Worm (Caenorhabditis elegans) whole organism, L1 larva: ENCODE results near the gene W04G3.13.

Experiments used
- C04F5.9 ChIP-seq: sonication (generic microtip); optimal IDR thresholded peaks from 2 replicates; lab custom pipeline; 2016; ENCODE audit warnings: missing genetic modification characterization, missing compliant biosample characterization
- C16A3.4 ChIP-seq: fragments of 150-350 bp; optimal IDR thresholded peaks from 2 replicates; lab custom pipeline; 2014; ENCODE audit warnings: missing biosample characterization, missing genetic modification characterization
- C34B4.2 ChIP-seq: sonication (generic microtip); optimal IDR thresholded peaks from 2 replicates; lab custom pipeline; 2017; ENCODE audit warnings: mild to moderate bottlenecking, missing genetic modification characterization, missing compliant biosample characterization
- alr-1 ChIP-seq: fragments of 200-800 bp; sonication (Bioruptor generic); optimal IDR thresholded peaks from 2 replicates; lab custom pipeline; 2018; ENCODE audit warnings: borderline replicate concordance, mild to moderate bottlenecking, missing genetic modification characterization, missing compliant biosample characterization
- blmp-1 ChIP-seq: fragments of 150-350 bp; optimal IDR thresholded peaks from 2 replicates; lab custom pipeline; 2014; ENCODE audit warnings: missing biosample characterization, missing genetic modification characterization
- ceh-63 ChIP-seq: fragments of 200-800 bp; sonication (Bioruptor generic); optimal IDR thresholded peaks from 2 replicates; lab custom pipeline; 2018; ENCODE audit warnings: mild to moderate bottlenecking, missing genetic modification characterization, missing compliant biosample characterization
- ceh-82 ChIP-seq, 3 experiments: fragments of 150-350 bp in 1 of 3; sonication (generic microtip) in 2 of 3; optimal IDR thresholded peaks; 2 replicates each; lab custom pipeline; 2014 to 2017; ENCODE audit warnings: missing biosample characterization in 3 of 3, missing genetic modification characterization in 3 of 3
- ces-1 ChIP-seq: fragments of 150-350 bp; optimal IDR thresholded peaks from 2 replicates; lab custom pipeline; 2014; ENCODE audit warnings: missing biosample characterization, missing genetic modification reagents, missing genetic modification characterization
- dpl-1 ChIP-seq, 3 experiments: fragments of 150-350 bp in 2 of 3; sonication (generic microtip) in 1 of 3; optimal IDR thresholded peaks; 2 replicates each; lab custom pipeline; 2014 to 2017; ENCODE audit warnings: missing biosample characterization in 3 of 3, missing genetic modification characterization in 3 of 3, missing genetic modification reagents in 3 of 3
- dsc-1 ChIP-seq: sonication (generic microtip); optimal IDR thresholded peaks from 2 replicates; lab custom pipeline; 2016; ENCODE audit warnings: mild to moderate bottlenecking, missing genetic modification characterization, missing compliant biosample characterization
- egl-13 ChIP-seq: sonication (generic microtip); optimal IDR thresholded peaks from 2 replicates; lab custom pipeline; 2016; ENCODE audit warnings: missing genotype, missing genetic modification reagents, missing genetic modification characterization, missing compliant biosample characterization
- egl-27 ChIP-seq, 2 experiments: fragments of 150-350 bp in 1 of 2; sonication (generic microtip); optimal IDR thresholded peaks; 3 replicates each; lab custom pipeline; 2017 to 2018; ENCODE audit warnings: missing biosample characterization in 2 of 2, missing genetic modification characterization in 2 of 2, missing genetic modification reagents in 2 of 2
- elt-2 ChIP-seq: sonication (generic microtip); optimal IDR thresholded peaks from 2 replicates; lab custom pipeline; 2016; ENCODE audit warnings: missing genetic modification characterization, mild to moderate bottlenecking, inconsistent platforms, missing compliant biosample characterization, missing genetic modification reagents
- ets-5 ChIP-seq: fragments of 200-800 bp; sonication (Bioruptor generic); IDR thresholded peaks from 2 replicates; pipeline ENCODE4 v1.3.6; 2022; ENCODE audit warnings: missing genetic modification characterization, missing compliant biosample characterization
- fkh-4 ChIP-seq: sonication (generic microtip); optimal IDR thresholded peaks from 2 replicates; lab custom pipeline; 2016; ENCODE audit warnings: missing compliant biosample characterization, missing genetic modification characterization, borderline replicate concordance
- fkh-8 ChIP-seq: sonication (generic microtip); optimal IDR thresholded peaks from 2 replicates; lab custom pipeline; 2016; ENCODE audit warnings: mild to moderate bottlenecking, missing genetic modification characterization, missing compliant biosample characterization
- grh-1 ChIP-seq: fragments of 200-800 bp; sonication (Bioruptor generic); IDR thresholded peaks from 2 replicates; pipeline ENCODE4 v1.3.6; 2022; ENCODE audit warnings: missing genetic modification reagents, missing genetic modification characterization, missing compliant biosample characterization
- irx-1 ChIP-seq: sonication (generic microtip); optimal IDR thresholded peaks from 2 replicates; lab custom pipeline; 2016; ENCODE audit warnings: missing genetic modification characterization, missing compliant biosample characterization
- isw-1 ChIP-seq: fragments of 200-800 bp; sonication (Bioruptor generic); IDR thresholded peaks from 2 replicates; pipeline ENCODE4 v1.3.6; 2022; ENCODE audit warnings: missing genetic modification characterization, missing compliant biosample characterization
- lin-13 ChIP-seq: fragments of 150-350 bp; optimal IDR thresholded peaks from 2 replicates; lab custom pipeline; 2014; ENCODE audit warnings: missing biosample characterization, missing genetic modification reagents, missing genetic modification characterization
- lin-14 ChIP-seq: fragments of 200-800 bp; sonication (Bioruptor generic); optimal IDR thresholded peaks from 2 replicates; lab custom pipeline; 2018; ENCODE audit warnings: mild to moderate bottlenecking, missing genetic modification characterization, moderate library complexity, missing compliant biosample characterization
- lin-15B ChIP-seq: fragments of 150-350 bp; sonication (generic microtip); optimal IDR thresholded peaks from 3 replicates; lab custom pipeline; 2014; ENCODE audit warnings: missing biosample characterization, missing genetic modification characterization
- lin-39 ChIP-seq: fragments of 150-350 bp; optimal IDR thresholded peaks from 2 replicates; lab custom pipeline; 2014; ENCODE audit warnings: missing biosample characterization, missing genetic modification reagents, missing genetic modification characterization
- lir-3 ChIP-seq: sonication (generic microtip); optimal IDR thresholded peaks from 2 replicates; lab custom pipeline; 2016; ENCODE audit warnings: mild to moderate bottlenecking, missing genetic modification characterization, moderate library complexity, missing compliant biosample characterization; ENCODE audit not compliant: poor library complexity
- lsy-2 ChIP-seq, 2 experiments: fragments of 150-350 bp; optimal IDR thresholded peaks; 2 replicates each; lab custom pipeline; 2014; ENCODE audit warnings: missing biosample characterization in 2 of 2, missing genetic modification characterization in 2 of 2
- mdl-1 ChIP-seq, 2 experiments: fragments of 150-350 bp; optimal IDR thresholded peaks; 2 replicates each; lab custom pipeline; 2014 to 2017; ENCODE audit warnings: missing biosample characterization in 2 of 2, missing genetic modification characterization in 2 of 2, inconsistent platforms in 1 of 2
- mep-1 ChIP-seq: fragments of 150-350 bp; optimal IDR thresholded peaks from 2 replicates; lab custom pipeline; 2014; ENCODE audit warnings: missing biosample characterization, missing genetic modification characterization
- nhr-12 ChIP-seq: sonication (generic microtip); optimal IDR thresholded peaks from 2 replicates; lab custom pipeline; 2017; ENCODE audit warnings: missing biosample characterization, missing genetic modification characterization
- nhr-20 ChIP-seq: sonication (generic microtip); optimal IDR thresholded peaks from 2 replicates; lab custom pipeline; 2016; ENCODE audit warnings: mild to moderate bottlenecking, missing genetic modification characterization, missing compliant biosample characterization
- nhr-237 ChIP-seq: fragments of 150-350 bp; optimal IDR thresholded peaks from 2 replicates; lab custom pipeline; 2014; ENCODE audit warnings: missing biosample characterization, missing genetic modification characterization
- nhr-28 ChIP-seq: fragments of 150-350 bp; optimal IDR thresholded peaks from 2 replicates; lab custom pipeline; 2014; ENCODE audit warnings: missing biosample characterization, missing genetic modification characterization
- nhr-47 ChIP-seq: sonication (generic microtip); optimal IDR thresholded peaks from 2 replicates; lab custom pipeline; 2016; ENCODE audit warnings: mild to moderate bottlenecking, missing genetic modification characterization, moderate library complexity, missing compliant biosample characterization
- nhr-71 ChIP-seq: sonication (generic microtip); optimal IDR thresholded peaks from 2 replicates; lab custom pipeline; 2016; ENCODE audit warnings: mild to moderate bottlenecking, missing genetic modification characterization, moderate library complexity, missing compliant biosample characterization
- nhr-77 ChIP-seq: fragments of 150-350 bp; optimal IDR thresholded peaks from 2 replicates; lab custom pipeline; 2014; ENCODE audit warnings: missing biosample characterization, missing genetic modification characterization
- nhr-85 ChIP-seq: sonication (generic microtip); peaks from one replicate; lab custom pipeline; 2016; ENCODE audit warnings: missing genetic modification characterization, inconsistent platforms, missing compliant biosample characterization
- nhr-90 ChIP-seq: sonication (generic microtip); optimal IDR thresholded peaks from 2 replicates; lab custom pipeline; 2016; ENCODE audit warnings: mild to moderate bottlenecking, missing genetic modification characterization, missing compliant biosample characterization; ENCODE audit not compliant: poor library complexity
- pax-3 ChIP-seq: fragments of 200-800 bp; sonication (Bioruptor generic); optimal IDR thresholded peaks from 2 replicates; lab custom pipeline; 2018; ENCODE audit warnings: mild to moderate bottlenecking, missing genetic modification characterization, moderate library complexity, missing compliant biosample characterization
- skn-1 ChIP-seq: fragments of 150-350 bp; optimal IDR thresholded peaks from 2 replicates; lab custom pipeline; 2014; ENCODE audit warnings: missing biosample characterization, missing genetic modification characterization
- snpc-4 ChIP-seq: fragments of 150-350 bp; optimal IDR thresholded peaks from 2 replicates; lab custom pipeline; 2014; ENCODE audit warnings: missing biosample characterization, missing genetic modification characterization
- sox-4 ChIP-seq: sonication (generic microtip); optimal IDR thresholded peaks from 2 replicates; lab custom pipeline; 2016; ENCODE audit warnings: missing genetic modification characterization, missing compliant biosample characterization
- sptf-1 ChIP-seq: fragments of 150-350 bp; optimal IDR thresholded peaks from 2 replicates; lab custom pipeline; 2014; ENCODE audit warnings: missing biosample characterization, missing genetic modification characterization
- sup-37 ChIP-seq: fragments of 200-800 bp; sonication (Bioruptor generic); optimal IDR thresholded peaks from 2 replicates; lab custom pipeline; 2018; ENCODE audit warnings: mild to moderate bottlenecking, missing genetic modification characterization, missing compliant biosample characterization
- swsn-7 ChIP-seq: sonication (generic microtip); optimal IDR thresholded peaks from 2 replicates; lab custom pipeline; 2016; ENCODE audit warnings: missing genetic modification characterization, missing compliant biosample characterization
- unc-130 ChIP-seq: fragments of 150-350 bp; optimal IDR thresholded peaks from 2 replicates; lab custom pipeline; 2017; ENCODE audit warnings: missing biosample characterization, missing genetic modification characterization, inconsistent platforms
- unc-62 ChIP-seq: fragments of 150-350 bp; optimal IDR thresholded peaks from 2 replicates; lab custom pipeline; 2014; ENCODE audit warnings: missing biosample characterization, missing genetic modification reagents, missing genetic modification characterization
- xbp-1 ChIP-seq: sonication (generic microtip); optimal IDR thresholded peaks from 2 replicates; lab custom pipeline; 2016; ENCODE audit warnings: missing genetic modification characterization, missing compliant biosample characterization
- zip-4 ChIP-seq: fragments of 200-800 bp; sonication (Bioruptor generic); optimal IDR thresholded peaks from 2 replicates; lab custom pipeline; 2018; ENCODE audit warnings: mild to moderate bottlenecking, missing genetic modification characterization, moderate library complexity, missing compliant biosample characterization

The W04G3.13 gene

ce11 chrX:11095480-11095879 lies 15.9 kb upstream of the W04G3.13 start (continued):
- peak in 1 of 2 experiments; percentile 40 for TF ChIP-seq egl-27 (tag; optimal IDR thresholded peaks at IDR 0.05; lab: Kevin White, UChicago)
- no peak for TF ChIP-seq unc-62 (GFP tag; lab: Kevin White, UChicago)
- TF ChIP-seq lsy-2 (tag; optimal IDR thresholded peaks at IDR 0.05; lab: Kevin White, UChicago): peak; percentile 10 to 20
- no peak for TF ChIP-seq snpc-4
- peak; percentile 61 for TF ChIP-seq sox-4 (tag; lab: Kevin White, UChicago)
- peak; percentile 52 for TF ChIP-seq skn-1 (tag; lab: Kevin White, UChicago)
- peak; percentile 47; the same call in 1 of the 2 replicates for TF ChIP-seq grh-1 (GFP tag; lab: Robert Waterston, UW)
- TF ChIP-seq swsn-7 (tag; lab: Kevin White, UChicago): peak; percentile 73
- peak; percentile 68 for TF ChIP-seq nhr-90 (tag; lab: Kevin White, UChicago)
- TF ChIP-seq ceh-63 (GFP tag; lab: Kevin White, UChicago): peak; percentile 6
- TF ChIP-seq C04F5.9 (tag; lab: Kevin White, UChicago): peak; percentile 17
- TF ChIP-seq irx-1 (tag; lab: Kevin White, UChicago): peak; percentile 27
- TF ChIP-seq unc-130 (tag; lab: Kevin White, UChicago): peak; percentile 11
- TF ChIP-seq lin-39 (tag; lab: Kevin White, UChicago): no peak
- TF ChIP-seq nhr-20 (tag; lab: Kevin White, UChicago): peak; percentile 68
- TF ChIP-seq mep-1 (tag; lab: Kevin White, UChicago): peak; percentile 55
- TF ChIP-seq egl-13 (tag; lab: Kevin White, UChicago): peak; percentile 45
- TF ChIP-seq nhr-12: no peak
- TF ChIP-seq alr-1 (tag; lab: Kevin White, UChicago): no peak
- TF ChIP-seq lin-14 (GFP tag; lab: Kevin White, UChicago): peak; percentile 58
- TF ChIP-seq pax-3 (tag; lab: Kevin White, UChicago): peak; percentile 43
- TF ChIP-seq nhr-71 (tag; lab: Kevin White, UChicago): peak; percentile 72
- peak; percentile 40 for TF ChIP-seq nhr-77
- TF ChIP-seq dsc-1 (tag; lab: Kevin White, UChicago): peak; percentile 83
- TF ChIP-seq C16A3.4 (tag; lab: Kevin White, UChicago): no peak
- TF ChIP-seq nhr-237: no peak
- peak; percentile 56 to 78 (median 62) for TF ChIP-seq ceh-82 (tag; optimal IDR thresholded peaks at IDR 0.05; lab: Kevin White, UChicago)
- TF ChIP-seq elt-2 (tag; lab: Kevin White, UChicago): no peak
- TF ChIP-seq isw-1 (GFP tag; lab: Robert Waterston, UW): peak; percentile 42; the same call in 1 of the 2 replicates

- TF ChIP-seq nhr-28 (tag; lab: Kevin White, UChicago) (peak; percentile 69), egl-13 (tag; lab: Kevin White, UChicago) (peak; percentile 99), mep-1 (tag; lab: Kevin White, UChicago) (peak; percentile 100), nhr-77 (peak; percentile 100), fkh-4 (tag; lab: Kevin White, UChicago) (peak; percentile 96), xbp-1 (tag; lab: Kevin White, UChicago) (peak; percentile 97), ceh-82 (tag; optimal IDR thresholded peaks at IDR 0.05; lab: Kevin White, UChicago) (peak; percentile 99 to 100 (median 100)), nhr-85 (tag; lab: Kevin White, UChicago) (peak; percentile 99), lin-13 (GFP tag; lab: Kevin White, UChicago) (peak; percentile 98), alr-1 (tag; lab: Kevin White, UChicago) (no peak), blmp-1 (tag; lab: Kevin White, UChicago) (peak; percentile 71), lir-3 (tag; lab: Kevin White, UChicago) (peak; percentile 95), ces-1 (peak; percentile 98), isw-1 (GFP tag; lab: Robert Waterston, UW) (peak; percentile 95), ets-5 (GFP tag; lab: Robert Waterston, UW) (peak; percentile 98), dpl-1 (GFP tag; optimal IDR thresholded peaks at IDR 0.05; lab: Kevin White, UChicago) (peak; percentile 61 to 74 (median 63)), nhr-71 (tag; lab: Kevin White, UChicago) (peak; percentile 99), fkh-8 (tag; lab: Kevin White, UChicago) (peak; percentile 97), C34B4.2 (tag; lab: Kevin White, UChicago) (peak; percentile 70), pax-3 (tag; lab: Kevin White, UChicago) (peak; percentile 97), C04F5.9 (tag; lab: Kevin White, UChicago) (peak; percentile 96), mdl-1 (tag; optimal IDR thresholded peaks at IDR 0.05; lab: Kevin White, UChicago) (peak; percentile 59 to 95), lin-15B (tag; lab: Kevin White, UChicago) (peak; percentile 3), unc-62 (GFP tag; lab: Kevin White, UChicago) (peak; percentile 85), ceh-63 (GFP tag; lab: Kevin White, UChicago) (peak; percentile 99), zip-4 (GFP tag; lab: Kevin White, UChicago) (peak; percentile 97), sup-37 (GFP tag; lab: Kevin White, UChicago) (peak; percentile 97), sptf-1 (no peak), nhr-47 (peak; percentile 100), nhr-12 (peak; percentile 88)
Measured at ce11 chrX:11093985-11094593, 14.5 kb upstream of the W04G3.13 start.
